Fruit fly (Drosophila melanogaster): ENCODE data around the gene danr.

Gene danr

DNA sequence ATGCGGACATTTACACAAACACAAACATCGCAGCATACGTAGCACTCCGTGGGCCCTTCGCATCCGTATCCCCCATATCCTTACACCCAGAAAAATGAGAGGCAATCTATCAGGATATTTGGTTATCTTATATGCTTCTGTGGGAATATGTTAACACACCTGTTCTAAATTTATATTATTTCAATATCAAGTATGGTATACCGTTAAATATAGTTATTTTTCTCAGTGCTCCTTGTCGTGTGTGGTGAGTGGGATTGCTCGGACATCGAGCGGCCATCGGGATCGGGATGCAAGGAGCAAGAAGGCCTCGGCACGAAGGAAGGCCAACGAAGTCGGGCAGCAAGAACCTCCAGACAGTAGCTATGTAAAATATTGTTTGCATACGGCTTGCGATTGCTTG lies 23.6 kb downstream of the danr start (continued):
- TF ChIP-seq CG2120 (GFP tag; optimal IDR thresholded peaks at IDR 0.05) (peak; percentile 9), nom (GFP tag; optimal IDR thresholded peaks at IDR 0.05) (no peak), CG6254 (GFP tag; optimal IDR thresholded peaks at IDR 0.05) (no peak), CG12391 (tag; optimal IDR thresholded peaks at IDR 0.05) (no peak), CG8290 (GFP tag; optimal IDR thresholded peaks at IDR 0.05) (no peak), CG8290 (tag; optimal IDR thresholded peaks at IDR 0.05) (peak in 1 of 2 experiments; percentile 6), CG18599 (GFP tag; optimal IDR thresholded peaks at IDR 0.05) (peak; percentile 59), odd (GFP tag; optimal IDR thresholded peaks at IDR 0.05) (no peak), Kr (GFP tag; optimal IDR thresholded peaks at IDR 0.05) (no peak), CG3163 (GFP tag; optimal IDR thresholded peaks at IDR 0.05) (no peak), Oli (tag; optimal IDR thresholded peaks at IDR 0.05) (no peak), zf30C (GFP tag; optimal IDR thresholded peaks at IDR 0.05) (no peak), shn (GFP tag; optimal IDR thresholded peaks at IDR 0.05) (no peak), bigmax (GFP tag; optimal IDR thresholded peaks at IDR 0.05) (no peak), repo (GFP tag; optimal IDR thresholded peaks at IDR 0.05) (no peak), chn (GFP tag; optimal IDR thresholded peaks at IDR 0.05) (no peak), Sox102F (GFP tag; optimal IDR thresholded peaks at IDR 0.05) (no peak), gem (tag; optimal IDR thresholded peaks at IDR 0.05) (no peak), CG17328 (GFP tag; IDR thresholded peaks at IDR 0.05) (no peak), da (GFP tag; optimal IDR thresholded peaks at IDR 0.05) (no peak), CG6689 (GFP tag; IDR thresholded peaks at IDR 0.05) (no peak), CG14667 (GFP tag; IDR thresholded peaks at IDR 0.05) (no peak), ham (GFP tag; IDR thresholded peaks at IDR 0.05) (no peak), Bgb (GFP tag; IDR thresholded peaks at IDR 0.05; ENCODE audit: partially characterized antibody) (no peak), Camta (GFP tag; optimal IDR thresholded peaks at IDR 0.05) (no peak), slbo (GFP tag; IDR thresholded peaks at IDR 0.05) (peak; percentile 12; the same call in 1 of the 2 replicates), sim (GFP tag; IDR thresholded peaks at IDR 0.05) (no peak), CG9817 (tag; optimal IDR thresholded peaks at IDR 0.05) (no peak), lab (GFP tag; optimal IDR thresholded peaks at IDR 0.05) (peak; percentile 35), Med (GFP tag) (peak; percentile 8), Xbp1 (GFP tag; optimal IDR thresholded peaks at IDR 0.05) (no peak), CG7372 (GFP tag; IDR thresholded peaks at IDR 0.05) (no peak), exex (tag; optimal IDR thresholded peaks at IDR 0.05) (no peak), CG32532 (GFP tag; IDR thresholded peaks at IDR 0.05) (peak; percentile 20; the same call in 1 of the 2 replicates), Hmr (GFP tag; optimal IDR thresholded peaks at IDR 0.05) (peak; percentile 3), hb (GFP tag; IDR thresholded peaks at IDR 0.05; ENCODE audit: partially characterized antibody) (no peak)

- TF ChIP-seq Ets65A (GFP tag) = peak; percentile 52
- TF ChIP-seq Sry-δ (GFP tag; optimal IDR thresholded peaks at IDR 0.05) = no peak
- peak; percentile 77 for TF ChIP-seq abd-A (tag; optimal IDR thresholded peaks at IDR 0.05)
- TF ChIP-seq B-H2 (GFP tag; optimal IDR thresholded peaks at IDR 0.05) = no peak
- peak; percentile 55 for TF ChIP-seq pros (GFP tag; optimal IDR thresholded peaks at IDR 0.05)
- peak; percentile 51 for TF ChIP-seq crol (GFP tag; IDR thresholded peaks at IDR 0.05)
- TF ChIP-seq Hey (tag; optimal IDR thresholded peaks at IDR 0.05) = peak; percentile 34
These were observed 28.9 kb downstream of the danr start for dm6 chr3R:25166788-25167187.
